Fruit fly (Drosophila melanogaster): Measurements from ENCODE around the gene Sfp26Ac.

Gene Sfp26Ac

DNA sequence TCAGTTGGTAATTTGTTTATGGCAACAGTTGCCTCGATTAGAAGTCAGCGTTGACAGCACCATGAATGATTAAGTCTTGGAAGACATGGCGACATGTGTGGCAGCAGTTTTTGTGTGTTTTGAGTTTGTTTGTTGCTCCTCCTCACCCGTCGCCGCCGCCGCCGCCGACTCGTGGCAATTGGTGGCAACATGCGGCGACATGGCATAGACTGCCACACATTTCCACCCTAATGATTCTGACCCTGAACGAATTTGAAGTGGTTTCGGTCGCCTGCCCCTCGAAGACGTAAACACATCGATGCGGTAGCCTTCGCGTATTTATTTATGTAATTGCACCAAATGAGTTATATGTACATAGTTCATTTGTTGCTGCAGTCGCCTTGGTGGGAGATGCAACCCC is 18.3 kb upstream of the Sfp26Ac start (continued):
- peak; percentile 58 for TF ChIP-seq gsb-n (tag; optimal IDR thresholded peaks at IDR 0.05)
- no peak for TF ChIP-seq Nf-YC (tag; optimal IDR thresholded peaks at IDR 0.05)
- TF ChIP-seq kah (GFP tag; optimal IDR thresholded peaks at IDR 0.05): peak; percentile 25
- no peak for TF ChIP-seq NC2α (GFP tag; optimal IDR thresholded peaks at IDR 0.05)
- no peak for TF ChIP-seq ATbp (GFP tag; optimal IDR thresholded peaks at IDR 0.05)
- TF ChIP-seq prd (optimal IDR thresholded peaks at IDR 0.05): no peak
- TF ChIP-seq prd (GFP tag; IDR thresholded peaks at IDR 0.05): peak; percentile 27; the same call in 1 of the 3 replicates
- TF ChIP-seq unc-4 (GFP tag; IDR thresholded peaks at IDR 0.05; ENCODE audit: partially characterized antibody): no peak
- TF ChIP-seq ara (GFP tag; IDR thresholded peaks at IDR 0.05): 0 out of 2 replicates have a peak, but pooled peaks have one; percentile 6
- TF ChIP-seq zen (tag; optimal IDR thresholded peaks at IDR 0.05): peak; percentile 78
- no peak for TF ChIP-seq ase (GFP tag; IDR thresholded peaks at IDR 0.05)
- peak; percentile 34 for TF ChIP-seq HLHmδ (GFP tag; optimal IDR thresholded peaks at IDR 0.05)
- TF ChIP-seq Max (GFP tag; optimal IDR thresholded peaks at IDR 0.05): no peak
- no peak for TF ChIP-seq CG13424 (tag; optimal IDR thresholded peaks at IDR 0.05)
- TF ChIP-seq Hr78 (GFP tag; optimal IDR thresholded peaks at IDR 0.05): peak in 1 of 2 experiments; percentile 3
- peak; percentile 64 for TF ChIP-seq crol (GFP tag; IDR thresholded peaks at IDR 0.05)
- TF ChIP-seq gt (GFP tag; IDR thresholded peaks at IDR 0.05): no peak
- no peak for TF ChIP-seq CG3995 (GFP tag; optimal IDR thresholded peaks at IDR 0.05)
- TF ChIP-seq CG17385 (GFP tag; optimal IDR thresholded peaks at IDR 0.05): no peak

DNA sequence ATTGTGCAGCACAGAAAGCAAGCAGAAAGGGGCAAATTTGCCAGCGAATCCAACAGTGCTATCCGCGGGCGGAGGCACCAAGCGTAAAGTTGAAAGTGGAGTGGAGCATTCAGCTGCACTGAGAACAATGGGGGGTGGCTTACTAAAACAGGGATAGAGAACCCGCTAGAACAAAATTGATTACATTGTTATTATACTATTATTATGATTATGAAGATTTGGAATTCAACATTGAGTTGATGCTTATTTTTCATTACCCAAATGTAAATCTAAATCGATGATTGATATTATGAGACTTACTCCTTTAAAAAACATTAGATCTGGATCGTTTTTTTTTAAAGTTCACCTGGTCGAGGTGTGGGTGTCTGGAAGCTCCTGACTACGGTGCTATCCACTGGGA is 17.0 kb upstream of the Sfp26Ac start:
- TF ChIP-seq tgo (GFP tag; IDR thresholded peaks at IDR 0.05) (no peak), Drgx (GFP tag; IDR thresholded peaks at IDR 0.05) (peak; percentile 24; the same call in 1 of the 2 replicates)

DNA sequence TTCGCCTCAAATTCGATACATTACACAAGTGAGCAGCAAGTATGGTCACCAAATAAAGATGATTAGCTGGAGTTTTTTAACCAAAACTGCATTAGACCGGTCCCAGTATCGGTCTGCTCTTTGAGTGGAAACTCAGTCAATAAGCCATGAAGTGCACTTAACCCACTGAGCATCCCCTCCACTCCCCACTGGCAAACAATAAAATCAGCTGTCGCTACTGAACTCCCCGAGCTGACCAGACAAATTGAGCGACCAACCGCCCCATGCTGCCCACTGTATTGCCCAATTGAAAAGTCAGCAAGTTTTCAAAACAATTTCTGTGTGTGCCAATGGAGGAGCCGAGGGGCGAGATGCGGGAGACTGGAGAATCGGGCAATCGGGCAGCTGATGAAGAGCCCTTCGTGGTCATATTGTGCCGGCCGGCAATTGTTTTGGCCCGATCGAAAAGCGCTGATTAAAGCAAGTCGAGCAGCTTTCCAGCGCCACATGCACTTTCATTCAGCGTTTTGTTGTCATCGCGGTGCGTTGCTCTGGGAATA is 14.7 kb upstream of the Sfp26Ac start:
- TF ChIP-seq chinmo (GFP tag; IDR thresholded peaks at IDR 0.05; ENCODE audit: partially characterized antibody) (0 out of 4 replicates have a peak, but pooled peaks have one; percentile 12), Blimp-1 (GFP tag; optimal IDR thresholded peaks at IDR 0.05) (peak; percentile 25), slbo (GFP tag; IDR thresholded peaks at IDR 0.05) (no peak), Med (GFP tag) (peak; percentile 62), Deaf1 (tag; optimal IDR thresholded peaks at IDR 0.05) (peak; percentile 18), crol (GFP tag; IDR thresholded peaks at IDR 0.05) (peak; percentile 69), psq (GFP tag; optimal IDR thresholded peaks at IDR 0.05) (no peak), D19B (GFP tag; optimal IDR thresholded peaks at IDR 0.05) (no peak), HLH4C (GFP tag; IDR thresholded peaks at IDR 0.05; ENCODE audit: partially characterized antibody) (0 out of 3 replicates have a peak, but pooled peaks have one; percentile 29), CG18262 (tag; optimal IDR thresholded peaks at IDR 0.05) (peak; percentile 1), ems (GFP tag; optimal IDR thresholded peaks at IDR 0.05) (no peak), peb (GFP tag; IDR thresholded peaks at IDR 0.05) (no peak), Nf-YA (GFP tag; IDR thresholded peaks at IDR 0.05) (0 out of 2 replicates have a peak, but pooled peaks have one; percentile 6), CG31224 (GFP tag; IDR thresholded peaks at IDR 0.05) (no peak), CG15073 (GFP tag; optimal IDR thresholded peaks at IDR 0.05) (no peak), Rfx (GFP tag; IDR thresholded peaks at IDR 0.05) (peak; percentile 26; the same call in 1 of the 2 replicates), Sox100B (GFP tag; optimal IDR thresholded peaks at IDR 0.05) (no peak), z (GFP tag; IDR thresholded peaks at IDR 0.05) (peak; percentile 65; the same call in 1 of the 3 replicates), CG31441 (GFP tag; IDR thresholded peaks at IDR 0.05) (no peak), Pdp1 (GFP tag; optimal IDR thresholded peaks at IDR 0.05) (peak in 1 of 2 experiments; percentile 10)
